Worm (Caenorhabditis elegans) whole organism, L4 larva: ENCODE results near the gene cal-4.

Source experiments
- D1046.2 ChIP-seq: fragments of 200-800 bp; sonication (Bioruptor generic); IDR thresholded peaks from 2 replicates; pipeline ENCODE4 v1.3.6; 2022; ENCODE audit warnings: missing genetic modification characterization, missing compliant biosample characterization
- F10B5.3 ChIP-seq: sonication (generic microtip); optimal IDR thresholded peaks from 2 replicates; lab custom pipeline; 2016; ENCODE audit warnings: mild to moderate bottlenecking, missing genetic modification characterization, missing compliant biosample characterization
- F26F4.8 ChIP-seq: fragments of 200-800 bp; sonication (Bioruptor generic); conservative IDR thresholded peaks from 2 replicates; pipeline ENCODE4 v1.3.6; 2022; ENCODE audit warnings: missing genetic modification characterization, missing compliant biosample characterization
- F49E8.2 ChIP-seq: sonication (generic microtip); optimal IDR thresholded peaks from 2 replicates; lab custom pipeline; 2016; ENCODE audit warnings: missing compliant biosample characterization, mild to moderate bottlenecking, missing genetic modification characterization, borderline replicate concordance
- T26A8.4 ChIP-seq: fragments of 200-800 bp; sonication (Bioruptor generic); IDR thresholded peaks from 2 replicates; pipeline ENCODE4 v1.3.6; 2022; ENCODE audit warnings: missing genetic modification characterization, missing compliant biosample characterization
- Y48G9A.11 ChIP-seq: fragments of 200-800 bp; sonication (Bioruptor generic); IDR thresholded peaks from 2 replicates; pipeline ENCODE4 v1.3.6; 2022; ENCODE audit warnings: missing genetic modification reagents, missing genetic modification characterization, missing compliant biosample characterization
- Y5F2A.4 ChIP-seq: fragments of 200-800 bp; sonication (Bioruptor generic); optimal IDR thresholded peaks from 2 replicates; lab custom pipeline; 2018; ENCODE audit warnings: mild to moderate bottlenecking, missing genetic modification characterization, missing compliant biosample characterization
- Y75B8A.6 ChIP-seq: fragments of 200-800 bp; sonication (Bioruptor generic); IDR thresholded peaks from 2 replicates; pipeline ENCODE4 v1.3.6; 2022; ENCODE audit warnings: missing genetic modification reagents, missing genetic modification characterization, missing compliant biosample characterization
- aha-1 ChIP-seq: fragments of 150-350 bp; peaks from one replicate; lab custom pipeline; 2014; ENCODE audit warnings: missing biosample characterization, missing genetic modification characterization
- ama-1 ChIP-seq: fragments of 150-350 bp; optimal IDR thresholded peaks from 2 replicates; lab custom pipeline; 2014; ENCODE audit warnings: inconsistent platforms, mixed read lengths
- attf-4 ChIP-seq: sonication (generic microtip); optimal IDR thresholded peaks from 3 replicates; lab custom pipeline; 2017; ENCODE audit warnings: missing biosample characterization, missing genetic modification characterization
- ceh-20 ChIP-seq: fragments of 200-800 bp; sonication (Bioruptor generic); IDR thresholded peaks from 2 replicates; pipeline ENCODE4 v1.3.6; 2022; ENCODE audit warnings: missing genetic modification reagents, missing genetic modification characterization, missing compliant biosample characterization
- ceh-28 ChIP-seq: fragments of 150-350 bp; optimal IDR thresholded peaks from 2 replicates; lab custom pipeline; 2014; ENCODE audit warnings: missing biosample characterization, missing genetic modification reagents, missing genetic modification characterization
- daf-12 ChIP-seq: fragments of 150-350 bp; optimal IDR thresholded peaks from 2 replicates; lab custom pipeline; 2014; ENCODE audit warnings: missing biosample characterization, missing genetic modification reagents, missing genetic modification characterization
- daf-16 ChIP-seq, 3 experiments: sonication (generic microtip); optimal IDR thresholded peaks; 2 replicates each; lab custom pipeline; 2016 to 2017; ENCODE audit warnings: missing genetic modification characterization in 3 of 3, missing genetic modification reagents in 3 of 3, mild to moderate bottlenecking in 2 of 3, missing compliant biosample characterization in 2 of 3, missing biosample characterization in 1 of 3, moderate library complexity in 1 of 3
- daf-8 ChIP-seq: fragments of 200-800 bp; sonication (Bioruptor generic); IDR thresholded peaks from 2 replicates; pipeline ENCODE4 v1.3.6; 2022; ENCODE audit warnings: missing genetic modification characterization, missing compliant biosample characterization
- dmd-6 ChIP-seq: fragments of 200-800 bp; sonication (Bioruptor generic); IDR thresholded peaks from 2 replicates; pipeline ENCODE4 v1.3.6; 2022; ENCODE audit warnings: missing genetic modification reagents, missing genetic modification characterization, missing compliant biosample characterization
- duxl-1 ChIP-seq: sonication (generic microtip); optimal IDR thresholded peaks from 2 replicates; lab custom pipeline; 2016; ENCODE audit warnings: mild to moderate bottlenecking, missing genetic modification characterization, moderate library complexity, missing compliant biosample characterization; ENCODE audit not compliant: poor library complexity
- dve-1 ChIP-seq: sonication (generic microtip); optimal IDR thresholded peaks from 2 replicates; lab custom pipeline; 2017; ENCODE audit warnings: antibody characterized with exemption, mild to moderate bottlenecking, missing genetic modification characterization, missing compliant biosample characterization; ENCODE audit not compliant: insufficient read depth
- fkh-10 ChIP-seq: fragments of 150-350 bp; optimal IDR thresholded peaks from 2 replicates; lab custom pipeline; 2014; ENCODE audit warnings: missing biosample characterization, missing genetic modification reagents, missing genetic modification characterization
- gei-8 ChIP-seq: fragments of 200-800 bp; sonication (Bioruptor generic); optimal IDR thresholded peaks from 2 replicates; lab custom pipeline; 2018; ENCODE audit warnings: mild to moderate bottlenecking, missing genetic modification characterization, missing compliant biosample characterization
- hif-1 ChIP-seq, 2 experiments: sonication (generic microtip); optimal IDR thresholded peaks; 2 replicates each; lab custom pipeline; 2016 to 2017; ENCODE audit warnings: missing compliant biosample characterization in 2 of 2, missing genetic modification characterization in 2 of 2, missing genetic modification reagents in 2 of 2, missing genotype in 2 of 2, mild to moderate bottlenecking in 1 of 2
- hlh-11 ChIP-seq: fragments of 200-800 bp; sonication (Bioruptor generic); optimal IDR thresholded peaks from 2 replicates; lab custom pipeline; 2018; ENCODE audit warnings: mild to moderate bottlenecking, missing genetic modification characterization, missing compliant biosample characterization
- hlh-30 ChIP-seq: sonication (generic microtip); optimal IDR thresholded peaks from 2 replicates; lab custom pipeline; 2017; ENCODE audit warnings: antibody characterized with exemption, mild to moderate bottlenecking, missing genetic modification characterization, missing compliant biosample characterization; ENCODE audit not compliant: insufficient read depth
- lin-1 ChIP-seq: fragments of 200-800 bp; sonication (Bioruptor generic); IDR thresholded peaks from 2 replicates; pipeline ENCODE4 v1.3.6; 2022; ENCODE audit warnings: missing genetic modification reagents, missing genetic modification characterization, missing compliant biosample characterization
- lin-29 ChIP-seq: fragments of 200-800 bp; sonication (Bioruptor generic); IDR thresholded peaks from 2 replicates; pipeline ENCODE4 v1.3.6; 2022; ENCODE audit warnings: missing genetic modification reagents, missing genetic modification characterization, missing compliant biosample characterization
- lin-39 ChIP-seq: fragments of 150-350 bp; optimal IDR thresholded peaks from 2 replicates; lab custom pipeline; 2014; ENCODE audit warnings: missing biosample characterization, missing genetic modification reagents, missing genetic modification characterization
- lir-3 ChIP-seq: sonication (generic microtip); optimal IDR thresholded peaks from 2 replicates; lab custom pipeline; 2016; ENCODE audit warnings: mild to moderate bottlenecking, missing genetic modification characterization, missing compliant biosample characterization
- mep-1 ChIP-seq: fragments of 150-350 bp; sonication (generic microtip); optimal IDR thresholded peaks from 3 replicates; lab custom pipeline; 2014; ENCODE audit warnings: missing biosample characterization, missing genetic modification characterization
- mxl-2 ChIP-seq: fragments of 200-800 bp; sonication (Bioruptor generic); conservative IDR thresholded peaks from 2 replicates; pipeline ENCODE4 v1.3.6; 2022; ENCODE audit warnings: missing genetic modification reagents, missing genetic modification characterization, missing compliant biosample characterization
- nhr-10 ChIP-seq: fragments of 150-350 bp; optimal IDR thresholded peaks from 2 replicates; lab custom pipeline; 2014; ENCODE audit warnings: missing biosample characterization, missing genetic modification characterization
- nhr-102 ChIP-seq: sonication (generic microtip); optimal IDR thresholded peaks from 2 replicates; lab custom pipeline; 2016; ENCODE audit warnings: mild to moderate bottlenecking, missing genetic modification characterization, moderate library complexity, missing compliant biosample characterization
- nhr-111 ChIP-seq: fragments of 200-800 bp; sonication (Bioruptor generic); optimal IDR thresholded peaks from 2 replicates; lab custom pipeline; 2018; ENCODE audit warnings: mild to moderate bottlenecking, missing genetic modification characterization, missing compliant biosample characterization
- nhr-41 ChIP-seq: fragments of 200-800 bp; sonication (Bioruptor generic); IDR thresholded peaks from 2 replicates; pipeline ENCODE4 v1.3.6; 2022; ENCODE audit warnings: missing genetic modification reagents, missing genetic modification characterization, missing compliant biosample characterization
- nhr-6 ChIP-seq: fragments of 150-350 bp; optimal IDR thresholded peaks from 2 replicates; lab custom pipeline; 2014; ENCODE audit warnings: missing biosample characterization, missing genetic modification characterization
- nhr-76 ChIP-seq: fragments of 150-350 bp; optimal IDR thresholded peaks from 2 replicates; lab custom pipeline; 2014; ENCODE audit warnings: missing biosample characterization, missing genetic modification characterization
- nhr-77 ChIP-seq: fragments of 150-350 bp; optimal IDR thresholded peaks from 2 replicates; lab custom pipeline; 2014; ENCODE audit warnings: missing biosample characterization, missing genetic modification characterization
- pha-4 ChIP-seq, 2 experiments: fragments of 150-350 bp in 1 of 2; fragments of 200-800 bp in 1 of 2; sonication (Bioruptor generic) in 1 of 2; IDR thresholded peaks in 1 of 2; optimal IDR thresholded peaks in 1 of 2; 2 replicates each; pipeline versions ENCODE4 v1.3.6 to Lab custom; 2014 to 2022; ENCODE audit warnings: missing genetic modification characterization in 2 of 2, missing genetic modification reagents in 2 of 2, missing biosample characterization in 1 of 2, missing compliant biosample characterization in 1 of 2
- saeg-2 ChIP-seq: fragments of 200-800 bp; sonication (Bioruptor generic); IDR thresholded peaks from 2 replicates; pipeline ENCODE4 v1.3.6; 2022; ENCODE audit warnings: missing genetic modification reagents, missing genetic modification characterization, missing compliant biosample characterization
- sdz-12 ChIP-seq: fragments of 200-800 bp; sonication (Bioruptor generic); optimal IDR thresholded peaks from 2 replicates; lab custom pipeline; 2018; ENCODE audit warnings: mild to moderate bottlenecking, missing genetic modification characterization, missing compliant biosample characterization
- snpc-1.2 ChIP-seq: fragments of 200-800 bp; sonication (Bioruptor generic); IDR thresholded peaks from 2 replicates; pipeline ENCODE4 v1.3.6; 2022; ENCODE audit warnings: missing genetic modification reagents, missing genetic modification characterization, missing compliant biosample characterization
- spr-3 ChIP-seq: fragments of 200-800 bp; sonication (Bioruptor generic); optimal IDR thresholded peaks from 2 replicates; lab custom pipeline; 2018; ENCODE audit warnings: mild to moderate bottlenecking, missing genetic modification characterization, missing compliant biosample characterization
- unc-130 ChIP-seq: sonication (generic microtip); optimal IDR thresholded peaks from 2 replicates; lab custom pipeline; 2016; ENCODE audit warnings: missing genetic modification reagents, missing genetic modification characterization, missing compliant biosample characterization
- unc-39 ChIP-seq: sonication (generic microtip); optimal IDR thresholded peaks from 2 replicates; lab custom pipeline; 2017; ENCODE audit warnings: missing biosample characterization, missing genetic modification characterization
- vab-7 ChIP-seq: fragments of 200-800 bp; sonication (Bioruptor generic); IDR thresholded peaks from 2 replicates; pipeline ENCODE4 v1.3.6; 2022; ENCODE audit warnings: missing genetic modification reagents, missing genetic modification characterization, missing compliant biosample characterization
- zag-1 ChIP-seq: fragments of 150-350 bp; optimal IDR thresholded peaks from 2 replicates; lab custom pipeline; 2014; ENCODE audit warnings: missing biosample characterization, missing genetic modification characterization
- zfp-2 ChIP-seq: sonication (generic microtip); optimal IDR thresholded peaks from 2 replicates; lab custom pipeline; 2016; ENCODE audit warnings: mild to moderate bottlenecking, missing genetic modification characterization, missing compliant biosample characterization
- zfp-3 ChIP-seq: fragments of 200-800 bp; sonication (Bioruptor generic); conservative IDR thresholded peaks from 2 replicates; pipeline ENCODE4 v1.3.6; 2022; ENCODE audit warnings: missing genetic modification reagents, missing genetic modification characterization, missing compliant biosample characterization
- zip-11 ChIP-seq: fragments of 200-800 bp; sonication (Bioruptor generic); IDR thresholded peaks from 2 replicates; pipeline ENCODE4 v1.3.6; 2022; ENCODE audit warnings: missing genetic modification characterization, missing compliant biosample characterization
- zip-2 ChIP-seq: fragments of 150-350 bp; optimal IDR thresholded peaks from 2 replicates; lab custom pipeline; 2014; ENCODE audit warnings: missing biosample characterization, missing genetic modification characterization
- ztf-11 ChIP-seq: fragments of 150-350 bp; optimal IDR thresholded peaks from 2 replicates; lab custom pipeline; 2014; ENCODE audit warnings: missing biosample characterization, missing genetic modification characterization

The cal-4 gene

DNA sequence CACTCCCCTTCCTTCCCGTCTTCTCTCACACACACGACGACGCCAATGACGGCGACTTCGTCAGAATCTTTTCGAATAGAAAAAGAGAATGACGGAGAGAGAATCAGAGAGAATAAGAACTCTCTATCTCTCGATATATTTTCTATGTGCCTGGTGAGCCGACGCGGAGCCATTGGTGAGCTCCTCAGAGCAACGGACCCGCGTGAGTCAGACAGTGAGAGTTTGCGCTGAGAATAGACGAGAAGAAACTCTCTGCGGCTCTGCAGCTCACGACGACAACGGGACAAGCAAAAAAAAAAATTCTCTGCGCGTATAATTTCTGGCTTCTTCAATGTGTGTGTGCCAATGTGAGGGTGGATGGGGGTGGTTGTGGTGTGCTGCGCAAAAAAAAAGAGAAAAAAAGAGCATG lies 21.3 kb upstream of the cal-4 start (continued):
- TF ChIP-seq hlh-11 (peak; percentile 27), duxl-1 (tag; lab: Kevin White, UChicago) (no peak), F49E8.2 (tag; lab: Kevin White, UChicago) (no peak), nhr-6 (tag; lab: Kevin White, UChicago) (no peak), sdz-12 (no peak), snpc-1.2 (GFP tag; lab: Robert Waterston, UW) (no peak), lin-1 (GFP tag; lab: Robert Waterston, UW) (no peak), nhr-111 (GFP tag; lab: Kevin White, UChicago) (no peak), attf-4 (tag; lab: Kevin White, UChicago) (no peak), lin-29 (no peak), unc-130 (GFP tag; lab: Kevin White, UChicago) (no peak), zfp-3 (GFP tag; lab: Robert Waterston, UW) (no peak), nhr-10 (tag; lab: Kevin White, UChicago) (no peak), mep-1 (tag; lab: Kevin White, UChicago) (peak; percentile 82), daf-16 (GFP tag; optimal IDR thresholded peaks at IDR 0.05; lab: Kevin White, UChicago) (no peak), daf-16 (tag; optimal IDR thresholded peaks at IDR 0.05; lab: Kevin White, UChicago) (no peak), fkh-10 (GFP tag; lab: Kevin White, UChicago) (peak; percentile 63), dve-1 (tag; lab: Kevin White, UChicago) (no peak), Y75B8A.6 (GFP tag; lab: Robert Waterston, UW) (no peak), F10B5.3 (tag; lab: Kevin White, UChicago) (no peak), mxl-2 (GFP tag; lab: Robert Waterston, UW) (0 out of 2 replicates have a peak, but pooled peaks have one; percentile 4), T26A8.4 (GFP tag; lab: Robert Waterston, UW) (no peak), hlh-30 (tag; lab: Kevin White, UChicago) (peak; percentile 50), nhr-76 (tag; lab: Kevin White, UChicago) (no peak), nhr-41 (no peak), zip-2 (tag; lab: Kevin White, UChicago) (no peak), zfp-2 (tag; lab: Kevin White, UChicago) (no peak), unc-39 (tag; lab: Kevin White, UChicago) (no peak), lin-39 (tag; lab: Kevin White, UChicago) (no peak), aha-1 (tag; lab: Kevin White, UChicago) (no peak), F26F4.8 (GFP tag; lab: Robert Waterston, UW) (no peak), gei-8 (peak; percentile 61), D1046.2 (GFP tag; lab: Robert Waterston, UW) (no peak), ztf-11 (tag; lab: Kevin White, UChicago) (no peak), ama-1 (lab: Kevin White, UChicago) (no peak), ceh-20 (GFP tag; lab: Robert Waterston, UW) (no peak), vab-7 (GFP tag; lab: Robert Waterston, UW) (peak; percentile 43), hif-1 (tag; optimal IDR thresholded peaks at IDR 0.05; lab: Kevin White, UChicago) (peak in 1 of 2 experiments; percentile 48), saeg-2 (GFP tag; lab: Robert Waterston, UW) (no peak), Y48G9A.11 (no peak), zip-11 (GFP tag; lab: Robert Waterston, UW) (no peak), Y5F2A.4 (GFP tag; lab: Kevin White, UChicago) (no peak), pha-4 (GFP tag; IDR thresholded peaks at IDR 0.05; lab: Robert Waterston, UW) (no peak), pha-4 (tag; optimal IDR thresholded peaks at IDR 0.05; lab: Kevin White, UChicago) (no peak), ceh-28 (tag; lab: Kevin White, UChicago) (no peak), zag-1 (tag; lab: Kevin White, UChicago) (no peak), lir-3 (tag; lab: Kevin White, UChicago) (no peak), spr-3 (no peak), nhr-77 (tag; lab: Kevin White, UChicago) (peak; percentile 2), dmd-6 (GFP tag; lab: Robert Waterston, UW) (peak; percentile 29; the same call in 1 of the 2 replicates), daf-12 (tag; lab: Kevin White, UChicago) (no peak), nhr-102 (tag; lab: Kevin White, UChicago) (no peak), daf-8 (GFP tag; lab: Robert Waterston, UW) (no peak)
